Worm (Caenorhabditis elegans): ENCODE measurements around the gene F10A3.4.

F10A3.4 gene

ce11 chrV:16165936-16166335 lies 17.0 kb downstream of the F10A3.4 start, which contains the start of gene str-108:
str-108 (plus strand) TSS chrV:16166236.
- TF ChIP-seq sup-37 (GFP tag; optimal IDR thresholded peaks at IDR 0.05) (no peak), mef-2 (tag; optimal IDR thresholded peaks at IDR 0.05) (no peak), lin-15B (tag; optimal IDR thresholded peaks at IDR 0.05) (no peak), fkh-4 (tag; optimal IDR thresholded peaks at IDR 0.05; ENCODE audit: borderline replicate concordance) (no peak), C04F5.9 (tag; optimal IDR thresholded peaks at IDR 0.05) (no peak), egl-13 (tag; optimal IDR thresholded peaks at IDR 0.05) (no peak), fkh-8 (tag; optimal IDR thresholded peaks at IDR 0.05) (no peak), nhr-237 (tag; optimal IDR thresholded peaks at IDR 0.05) (no peak), unc-30 (tag; optimal IDR thresholded peaks at IDR 0.05) (no peak), ama-1 (optimal IDR thresholded peaks at IDR 0.05) (no peak), zip-4 (GFP tag; optimal IDR thresholded peaks at IDR 0.05) (no peak), C34B4.2 (tag; optimal IDR thresholded peaks at IDR 0.05) (no peak), nhr-85 (tag) (no peak), nhr-84 (tag; optimal IDR thresholded peaks at IDR 0.05) (no peak), fkh-10 (GFP tag; optimal IDR thresholded peaks at IDR 0.05) (no peak), ceh-8 (GFP tag; optimal IDR thresholded peaks at IDR 0.05) (no peak), ztf-4 (tag; optimal IDR thresholded peaks at IDR 0.05) (no peak), lin-39 (tag; optimal IDR thresholded peaks at IDR 0.05) (no peak)

ce11 chrV:16169026-16169425 lies 20.1 kb downstream of the F10A3.4 start, which contains the start of gene str-111:
str-111 (minus strand) TSS chrV:16169126.
- TF ChIP-seq hlh-4 (tag; optimal IDR thresholded peaks at IDR 0.05) = peak; percentile 65
- TF ChIP-seq vab-15 (tag; optimal IDR thresholded peaks at IDR 0.05) = no peak

- TF ChIP-seq zag-1 (tag; optimal IDR thresholded peaks at IDR 0.05) (no peak), sup-37 (GFP tag; optimal IDR thresholded peaks at IDR 0.05) (no peak), fkh-8 (tag; optimal IDR thresholded peaks at IDR 0.05) (peak; percentile 18), dsc-1 (tag; optimal IDR thresholded peaks at IDR 0.05) (no peak), mab-9 (GFP tag; IDR thresholded peaks at IDR 0.05) (no peak), hlh-4 (tag; optimal IDR thresholded peaks at IDR 0.05) (no peak), rnt-1 (tag; optimal IDR thresholded peaks at IDR 0.05) (no peak)
Measured at ce11 chrV:16171721-16172120, 22.8 kb downstream of the F10A3.4 start, which contains the start of gene K05D4.9. K05D4.9 (minus strand) TSS chrV:16171821.

- peak; percentile 57 for TF ChIP-seq elt-2 (tag; optimal IDR thresholded peaks at IDR 0.05)
- TF ChIP-seq fkh-4 (tag; optimal IDR thresholded peaks at IDR 0.05; ENCODE audit: borderline replicate concordance) = no peak
- TF ChIP-seq mab-9 (GFP tag; IDR thresholded peaks at IDR 0.05) = no peak
- TF ChIP-seq pqm-1 (tag; optimal IDR thresholded peaks at IDR 0.05) = peak; percentile 16
- TF ChIP-seq nhr-85 (tag) = peak; percentile 14
- TF ChIP-seq lir-3 (tag; optimal IDR thresholded peaks at IDR 0.05; ENCODE audit: poor library complexity) = no peak
- no peak for TF ChIP-seq snpc-4 (tag; optimal IDR thresholded peaks at IDR 0.05)
- TF ChIP-seq ets-5 (GFP tag; IDR thresholded peaks at IDR 0.05) = no peak
- no peak for TF ChIP-seq ceh-88 (GFP tag; IDR thresholded peaks at IDR 0.05)
- TF ChIP-seq nhr-12 (tag; optimal IDR thresholded peaks at IDR 0.05) = no peak
- no peak for TF ChIP-seq ceh-8 (GFP tag; optimal IDR thresholded peaks at IDR 0.05)
- TF ChIP-seq ztf-4 (tag; optimal IDR thresholded peaks at IDR 0.05) = no peak
- no peak for TF ChIP-seq nhr-71 (tag; optimal IDR thresholded peaks at IDR 0.05)
- TF ChIP-seq grh-1 (GFP tag; IDR thresholded peaks at IDR 0.05) = no peak
Measured at ce11 chrV:16174109-16174508, 25.2 kb downstream of the F10A3.4 start.

- TF ChIP-seq pqm-1 (tag; optimal IDR thresholded peaks at IDR 0.05) (peak; percentile 74), nhr-47 (tag; optimal IDR thresholded peaks at IDR 0.05) (no peak), elt-2 (tag; optimal IDR thresholded peaks at IDR 0.05) (peak; percentile 79), C16A3.4 (tag; optimal IDR thresholded peaks at IDR 0.05) (no peak), ceh-88 (GFP tag; IDR thresholded peaks at IDR 0.05) (no peak), isw-1 (GFP tag; IDR thresholded peaks at IDR 0.05) (no peak), lin-14 (GFP tag; optimal IDR thresholded peaks at IDR 0.05) (no peak), mab-9 (GFP tag; IDR thresholded peaks at IDR 0.05) (no peak), xbp-1 (tag; optimal IDR thresholded peaks at IDR 0.05) (no peak), nhr-90 (tag; optimal IDR thresholded peaks at IDR 0.05; ENCODE audit: poor library complexity) (no peak)
Measured at ce11 chrV:16175227-16175626, 26.3 kb downstream of the F10A3.4 start.
